Worm (Caenorhabditis elegans): ENCODE measurements around the gene lys-1.

DNA sequence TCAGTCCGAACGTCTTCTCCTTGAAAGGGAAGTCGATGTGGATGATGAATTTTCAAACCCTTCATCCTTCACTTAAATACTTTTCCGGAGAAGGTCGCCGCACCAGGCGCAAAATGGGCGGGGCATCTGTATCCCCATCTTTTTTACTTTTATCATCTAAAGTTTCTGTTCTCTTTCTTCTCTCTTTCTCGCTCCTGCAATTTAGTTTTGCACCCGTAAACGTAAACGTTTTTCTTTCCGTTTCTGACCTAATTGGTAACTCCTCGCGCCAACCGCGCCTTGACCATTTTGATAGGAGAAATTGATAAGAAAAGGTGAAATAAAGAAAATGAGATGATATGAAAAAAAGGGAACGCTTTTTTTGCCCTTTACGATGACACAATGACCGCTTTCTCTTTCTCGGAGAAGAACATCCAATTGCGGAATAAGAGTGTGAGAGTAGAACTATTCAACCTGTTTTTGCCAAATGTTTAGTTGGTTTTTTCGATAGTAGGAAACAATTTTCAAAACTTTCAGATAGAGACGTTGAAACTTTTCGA lies 15.2 kb downstream of the lys-1 start, which contains the start of gene col-149:
- TF ChIP-seq dpl-1 (GFP tag; optimal IDR thresholded peaks at IDR 0.05) = no peak
- no peak for TF ChIP-seq ztf-28 (GFP tag; IDR thresholded peaks at IDR 0.05)
- TF ChIP-seq nhr-120 (GFP tag; IDR thresholded peaks at IDR 0.05) = no peak
- TF ChIP-seq B0336.3 (GFP tag; IDR thresholded peaks at IDR 0.05) = no peak
- no peak for TF ChIP-seq ceh-79 (tag; optimal IDR thresholded peaks at IDR 0.05)
- TF ChIP-seq unc-62 (GFP tag; optimal IDR thresholded peaks at IDR 0.05) = no peak
- no peak for TF ChIP-seq ceh-40 (GFP tag; IDR thresholded peaks at IDR 0.05)
- TF ChIP-seq lin-54 (GFP tag; optimal IDR thresholded peaks at IDR 0.05) = no peak
- no peak for TF ChIP-seq gei-17 (GFP tag; optimal IDR thresholded peaks at IDR 0.05)

All from whole organism, young adult.